Worm (Caenorhabditis elegans) whole organism, young adult: ENCODE measurements around the gene C37C3.18.

Source experiments
- Y53F4B.3 ChIP-seq: fragments of 200-800 bp; sonication (Bioruptor generic); IDR thresholded peaks from 2 replicates; pipeline ENCODE4 v1.3.6; 2022; ENCODE audit warnings: missing genetic modification reagents, missing genetic modification characterization, missing compliant biosample characterization
- mcd-1 ChIP-seq: fragments of 200-800 bp; sonication (Bioruptor generic); IDR thresholded peaks from 2 replicates; pipeline ENCODE4 v1.3.6; 2022; ENCODE audit warnings: missing genetic modification reagents, missing genetic modification characterization, missing compliant biosample characterization
- zim-3 ChIP-seq: sonication (generic microtip); optimal IDR thresholded peaks from 2 replicates; lab custom pipeline; 2017; ENCODE audit warnings: mild to moderate bottlenecking, missing genetic modification characterization, moderate library complexity, missing compliant biosample characterization

ce11 chrV:7825836-7826235, 29.0 kb upstream of the C37C3.18 start:
- TF ChIP-seq Y53F4B.3 (GFP tag; lab: Robert Waterston, UW), result no peak
- no peak for TF ChIP-seq mcd-1 (GFP tag; lab: Robert Waterston, UW)
- no peak for TF ChIP-seq zim-3 (tag; lab: Kevin White, UChicago)
